Fruit fly (Drosophila melanogaster) whole organism, embryonic: ENCODE measurements around the gene CG4951.

Source experiments
- Antp ChIP-seq: fragments of 200-800 bp; sonication (Bioruptor generic); optimal IDR thresholded peaks from 3 replicates; lab custom pipeline; 2016; ENCODE audit warnings: missing biosample characterization, missing genetic modification characterization
- Atf6 ChIP-seq: fragments of 200-800 bp; sonication (Bioruptor generic); IDR thresholded peaks from 2 replicates; pipeline ENCODE4 v1.3.6; 2022; ENCODE audit warnings: missing biosample characterization, missing genetic modification characterization
- B-H2 ChIP-seq: fragments of 200-800 bp; sonication (Bioruptor generic); optimal IDR thresholded peaks from 2 replicates; lab custom pipeline; 2018; ENCODE audit warnings: missing biosample characterization, mild to moderate bottlenecking, missing genetic modification characterization
- Bteb2 ChIP-seq: fragments of 200-800 bp; sonication (Bioruptor generic); optimal IDR thresholded peaks from 2 replicates; lab custom pipeline; 2016; ENCODE audit warnings: missing biosample characterization, missing genetic modification characterization
- CG10147 ChIP-seq: fragments of 200-800 bp; sonication (Bioruptor generic); optimal IDR thresholded peaks from 2 replicates; lab custom pipeline; 2019; ENCODE audit warnings: missing biosample characterization, mild to moderate bottlenecking, missing genetic modification characterization, moderate library complexity
- CG10543 ChIP-seq: fragments of 200-800 bp; sonication (Bioruptor generic); optimal IDR thresholded peaks from 3 replicates; lab custom pipeline; 2017; ENCODE audit warnings: missing biosample characterization, mild to moderate bottlenecking, missing genetic modification characterization, moderate library complexity
- CG12391 ChIP-seq: fragments of 200-800 bp; sonication (Bioruptor generic); optimal IDR thresholded peaks from 3 replicates; lab custom pipeline; 2018; ENCODE audit warnings: missing biosample characterization, mild to moderate bottlenecking, missing genetic modification characterization, moderate library complexity
- CG13287 ChIP-seq: fragments of 200-800 bp; sonication (Bioruptor generic); IDR thresholded peaks from 2 replicates; pipeline ENCODE4 v1.3.6; 2022; ENCODE audit warnings: missing biosample characterization, missing genetic modification characterization; ENCODE audit not compliant: partially characterized antibody
- CG13624 ChIP-seq: fragments of 200-800 bp; sonication (Bioruptor generic); optimal IDR thresholded peaks from 2 replicates; lab custom pipeline; 2016; ENCODE audit warnings: missing biosample characterization, missing genetic modification characterization
- CG16815 ChIP-seq: fragments of 200-800 bp; sonication (Bioruptor generic); optimal IDR thresholded peaks from 3 replicates; lab custom pipeline; 2017; ENCODE audit warnings: missing biosample characterization, mild to moderate bottlenecking, missing genetic modification characterization
- CG1832 ChIP-seq: fragments of 200-800 bp; sonication (Bioruptor generic); optimal IDR thresholded peaks from 2 replicates; lab custom pipeline; 2017; ENCODE audit warnings: missing biosample characterization, mild to moderate bottlenecking, missing genetic modification characterization, inconsistent platforms
- CG3726 ChIP-seq: fragments of 200-800 bp; sonication (Bioruptor generic); IDR thresholded peaks from 3 replicates; pipeline ENCODE4, ENCODE4 v1.3.6; 2022; ENCODE audit warnings: missing biosample characterization, missing genetic modification characterization
- CG3847 ChIP-seq: fragments of 200-800 bp; sonication (Bioruptor generic); IDR thresholded peaks from 2 replicates; pipeline ENCODE4 v1.3.6; 2022; ENCODE audit warnings: missing biosample characterization, missing genetic modification characterization
- CG6813 ChIP-seq: fragments of 200-800 bp; sonication (Bioruptor generic); optimal IDR thresholded peaks from 2 replicates; lab custom pipeline; 2017; ENCODE audit warnings: missing biosample characterization, missing genetic modification characterization, mild to moderate bottlenecking, moderate library complexity, missing genetic modification reagents
- CG7987 ChIP-seq: fragments of 200-800 bp; sonication (Bioruptor generic); optimal IDR thresholded peaks from 2 replicates; lab custom pipeline; 2018; ENCODE audit warnings: missing biosample characterization, mild to moderate bottlenecking, missing genetic modification characterization, moderate library complexity
- CkIIα-i1 ChIP-seq: fragments of 200-800 bp; sonication (Bioruptor generic); IDR thresholded peaks from 2 replicates; pipeline ENCODE4 v1.3.6; 2022; ENCODE audit warnings: missing biosample characterization, missing genetic modification characterization
- D19A ChIP-seq: fragments of 200-800 bp; optimal IDR thresholded peaks from 3 replicates; lab custom pipeline; 2019; ENCODE audit warnings: missing biosample characterization, mild to moderate bottlenecking, missing genetic modification characterization, moderate library complexity
- Dek ChIP-seq: fragments of 200-800 bp; sonication (Bioruptor generic); optimal IDR thresholded peaks from 3 replicates; lab custom pipeline; 2019; ENCODE audit warnings: missing biosample characterization, mild to moderate bottlenecking, missing genetic modification characterization, moderate library complexity
- Fer2 ChIP-seq: fragments of 200-800 bp; sonication (Bioruptor generic); optimal IDR thresholded peaks from 2 replicates; lab custom pipeline; 2018; ENCODE audit warnings: missing biosample characterization, mild to moderate bottlenecking, missing genetic modification characterization, moderate library complexity
- Gsc ChIP-seq: fragments of 200-800 bp; sonication (Bioruptor generic); IDR thresholded peaks from 2 replicates; pipeline ENCODE4 v1.3.6; 2022; ENCODE audit warnings: missing biosample characterization, missing genetic modification characterization
- H2.0 ChIP-seq: fragments of 200-800 bp; sonication (Bioruptor generic); IDR thresholded peaks from 2 replicates; pipeline ENCODE4 v1.3.6; 2022; ENCODE audit warnings: missing biosample characterization, missing genetic modification characterization
- HLHmδ ChIP-seq: fragments of 200-800 bp; sonication (Bioruptor generic); optimal IDR thresholded peaks from 2 replicates; lab custom pipeline; 2018; ENCODE audit warnings: missing biosample characterization, mild to moderate bottlenecking, missing genetic modification characterization, moderate library complexity
- MTF-1 ChIP-seq: fragments of 200-800 bp; sonication (Bioruptor generic); optimal IDR thresholded peaks from 2 replicates; lab custom pipeline; 2018; ENCODE audit warnings: missing biosample characterization, mild to moderate bottlenecking, missing genetic modification characterization, borderline replicate concordance
- Mad ChIP-seq: fragments of 200-800 bp; sonication (Bioruptor generic); optimal IDR thresholded peaks from 2 replicates; lab custom pipeline; 2016; ENCODE audit warnings: missing biosample characterization, missing genetic modification characterization
- Mrtf ChIP-seq: fragments of 200-800 bp; sonication (Bioruptor generic); IDR thresholded peaks from 3 replicates; pipeline ENCODE4 v1.3.6; 2022; ENCODE audit warnings: missing biosample characterization, missing genetic modification characterization
- NC2α ChIP-seq: fragments of 200-800 bp; sonication (Bioruptor generic); optimal IDR thresholded peaks from 2 replicates; lab custom pipeline; 2016; ENCODE audit warnings: missing biosample characterization, missing genetic modification characterization
- Nf-YC ChIP-seq: fragments of 200-800 bp; optimal IDR thresholded peaks from 3 replicates; lab custom pipeline; 2019; ENCODE audit warnings: missing biosample characterization, mild to moderate bottlenecking, missing genetic modification characterization, moderate library complexity
- Optix ChIP-seq: fragments of 200-800 bp; sonication (Bioruptor generic); IDR thresholded peaks from 3 replicates; pipeline ENCODE4 v1.3.6; 2022; ENCODE audit warnings: missing biosample characterization, missing genetic modification characterization
- Sin3A ChIP-seq: fragments of >200 bp; optimal IDR thresholded peaks from 2 replicates; lab custom pipeline; 2018
- Sry-δ ChIP-seq: fragments of 200-800 bp; sonication (Bioruptor generic); optimal IDR thresholded peaks from 2 replicates; lab custom pipeline; 2016; ENCODE audit warnings: missing biosample characterization, missing genetic modification characterization
- ara ChIP-seq: fragments of 200-800 bp; sonication (Bioruptor generic); IDR thresholded peaks from 2 replicates; pipeline ENCODE4 v1.3.6; 2022; ENCODE audit warnings: missing biosample characterization, missing genetic modification characterization
- ato ChIP-seq: fragments of 200-800 bp; sonication (Bioruptor generic); IDR thresholded peaks from 2 replicates; pipeline ENCODE4 v1.3.6; 2022; ENCODE audit warnings: missing biosample characterization, missing genetic modification characterization; ENCODE audit not compliant: partially characterized antibody
- chinmo ChIP-seq: fragments of 200-800 bp; sonication (Bioruptor generic); IDR thresholded peaks from 4 replicates; pipeline ENCODE4 v1.3.6; 2022; ENCODE audit warnings: missing biosample characterization, missing genetic modification characterization; ENCODE audit not compliant: partially characterized antibody
- crol ChIP-seq: fragments of 200-800 bp; sonication (Bioruptor generic); IDR thresholded peaks from 2 replicates; pipeline ENCODE4 v1.3.6; 2022; ENCODE audit warnings: missing biosample characterization, missing genetic modification characterization
- danr ChIP-seq: fragments of 200-800 bp; sonication (Bioruptor generic); IDR thresholded peaks from 2 replicates; pipeline ENCODE4 v1.3.6; 2022; ENCODE audit warnings: missing biosample characterization, missing genetic modification characterization
- dimm ChIP-seq: fragments of 200-800 bp; sonication (Bioruptor generic); IDR thresholded peaks from 2 replicates; pipeline ENCODE4 v1.3.6; 2022; ENCODE audit warnings: missing biosample characterization, missing genetic modification characterization
- dm ChIP-seq: fragments of 200-800 bp; sonication (Bioruptor generic); optimal IDR thresholded peaks from 3 replicates; lab custom pipeline; 2016; ENCODE audit warnings: missing biosample characterization, missing genetic modification characterization
- fu2 ChIP-seq: fragments of 200-800 bp; sonication (Bioruptor generic); optimal IDR thresholded peaks from 2 replicates; lab custom pipeline; 2016; ENCODE audit warnings: missing biosample characterization, missing genetic modification characterization
- gcm ChIP-seq: fragments of 200-800 bp; sonication (Bioruptor generic); optimal IDR thresholded peaks from 2 replicates; lab custom pipeline; 2019; ENCODE audit warnings: missing biosample characterization, mild to moderate bottlenecking, missing genetic modification characterization, moderate library complexity
- insv ChIP-seq, 2 experiments: fragments of 200-800 bp; sonication (Bioruptor generic); optimal IDR thresholded peaks; 3 replicates each; lab custom pipeline; 2016 to 2018; ENCODE audit warnings: missing biosample characterization in 2 of 2, missing genetic modification characterization in 2 of 2
- jing ChIP-seq: fragments of 200-800 bp; sonication (Bioruptor generic); optimal IDR thresholded peaks from 2 replicates; lab custom pipeline; 2018; ENCODE audit warnings: missing biosample characterization, mild to moderate bottlenecking, missing genetic modification characterization
- org-1 ChIP-seq: fragments of 200-800 bp; sonication (Bioruptor generic); optimal IDR thresholded peaks from 2 replicates; lab custom pipeline; 2017; ENCODE audit warnings: missing biosample characterization, missing genetic modification characterization
- rib ChIP-seq: fragments of 200-800 bp; sonication (Bioruptor generic); IDR thresholded peaks from 2 replicates; pipeline ENCODE4 v1.3.6; 2022; ENCODE audit warnings: missing biosample characterization, missing genetic modification characterization
- trh ChIP-seq: fragments of 200-800 bp; sonication (Bioruptor generic); optimal IDR thresholded peaks from 2 replicates; lab custom pipeline; 2016; ENCODE audit warnings: missing biosample characterization, missing genetic modification characterization
- tup ChIP-seq: fragments of 200-800 bp; sonication (Bioruptor generic); optimal IDR thresholded peaks from 2 replicates; lab custom pipeline; 2016; ENCODE audit warnings: missing biosample characterization, mild to moderate bottlenecking, missing genetic modification characterization, moderate library complexity
- unc-4 ChIP-seq: fragments of 200-800 bp; sonication (Bioruptor generic); IDR thresholded peaks from 2 replicates; pipeline ENCODE4 v1.3.6; 2022; ENCODE audit warnings: missing biosample characterization, missing genetic modification characterization; ENCODE audit not compliant: partially characterized antibody
- vfl ChIP-seq: fragments of 200-800 bp; sonication (Bioruptor generic); optimal IDR thresholded peaks from 2 replicates; lab custom pipeline; 2016; ENCODE audit warnings: missing biosample characterization, missing genetic modification characterization
- vvl ChIP-seq: fragments of 200-800 bp; sonication (Bioruptor generic); IDR thresholded peaks from 2 replicates; pipeline ENCODE4 v1.3.6; 2022; ENCODE audit warnings: missing biosample characterization, missing genetic modification characterization
- wek ChIP-seq: fragments of 200-800 bp; sonication (Bioruptor generic); optimal IDR thresholded peaks from 3 replicates; lab custom pipeline; 2018; ENCODE audit warnings: missing biosample characterization, mild to moderate bottlenecking, missing genetic modification characterization, moderate library complexity

Gene CG4951

DNA sequence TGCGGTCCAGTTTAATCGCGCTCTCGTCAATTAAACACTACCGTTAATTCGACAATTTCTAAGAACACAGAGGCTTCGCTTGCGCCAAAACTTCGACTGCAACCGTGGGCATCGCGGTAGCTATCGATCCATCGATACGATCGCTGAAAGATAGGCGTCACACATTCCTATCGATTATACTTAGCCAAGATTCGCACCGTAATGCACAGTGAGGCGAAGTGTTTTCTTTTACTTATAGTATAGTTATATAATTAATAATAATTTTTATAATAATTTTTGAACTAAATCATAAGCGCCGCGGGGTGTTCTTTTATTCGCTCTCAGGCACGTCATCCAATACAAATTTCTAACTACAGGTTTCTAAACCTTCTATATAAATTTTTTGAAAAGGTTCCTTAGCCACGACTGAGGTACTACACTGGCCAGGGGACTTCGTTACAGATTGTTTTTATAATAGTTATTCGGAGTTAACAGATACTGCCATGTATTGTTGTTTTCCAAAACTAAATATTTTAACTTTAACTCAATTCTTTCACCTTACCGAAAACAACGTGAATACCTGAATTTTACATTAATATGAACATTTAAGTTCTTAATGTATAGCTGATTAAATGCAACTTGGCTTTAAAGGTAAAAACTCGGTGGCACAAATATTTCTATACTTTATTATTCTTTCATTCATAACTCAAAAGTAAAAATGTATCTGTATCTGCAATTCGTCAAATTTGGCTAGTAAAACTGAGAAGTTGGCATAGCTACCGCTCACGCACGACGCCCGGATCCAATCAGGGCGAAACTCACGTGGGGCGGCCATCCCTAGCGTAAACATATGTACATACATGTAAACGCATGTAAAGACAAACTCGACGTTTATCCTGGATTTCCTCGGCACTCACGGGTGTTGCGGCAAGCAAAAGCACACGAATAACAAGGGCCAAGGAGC, 15.9 kb downstream of the CG4951 start, which contains the start of the genes NSD and BOD1 (continued):
- TF ChIP-seq wek (no peak), danr (GFP tag; lab: Robert Waterston, UW) (peak; percentile 24; the same call in 1 of the 2 replicates), gcm (GFP tag; lab: Kevin White, UChicago) (no peak), jing (GFP tag; lab: Kevin White, UChicago) (no peak), CG3726 (GFP tag; lab: Robert Waterston, UW) (peak; percentile 50; the same call in 1 of the 3 replicates), Atf6 (no peak), tup (peak; percentile 14), MTF-1 (peak; percentile 61), Dek (tag; lab: Kevin White, UChicago) (peak; percentile 39), CG16815 (GFP tag; lab: Kevin White, UChicago) (peak; percentile 41), CG3847 (GFP tag; lab: Robert Waterston, UW) (peak; percentile 62), ato (GFP tag; lab: Robert Waterston, UW) (peak; percentile 96), D19A (tag; lab: Kevin White, UChicago) (no peak), chinmo (peak; percentile 91), CG13287 (peak; percentile 85), Sry-δ (GFP tag; lab: Kevin White, UChicago) (peak; percentile 88), Nf-YC (tag; lab: Kevin White, UChicago) (peak; percentile 2), dm (GFP tag; lab: Kevin White, UChicago) (peak; percentile 4), CG7987 (peak; percentile 20), B-H2 (GFP tag; lab: Kevin White, UChicago) (peak; percentile 27), CG10543 (GFP tag; lab: Kevin White, UChicago) (peak; percentile 5), Bteb2 (GFP tag; lab: Kevin White, UChicago) (no peak), HLHmδ (no peak), Gsc (GFP tag; lab: Robert Waterston, UW) (no peak), CG1832 (GFP tag; lab: Kevin White, UChicago) (no peak), Mrtf (GFP tag; lab: Robert Waterston, UW) (peak; percentile 40; the same call in 1 of the 3 replicates), CkIIα-i1 (GFP tag; lab: Robert Waterston, UW) (no peak), Antp (peak; percentile 24), insv (GFP tag; optimal IDR thresholded peaks at IDR 0.05; lab: Kevin White, UChicago) (no peak), fu2 (no peak), CG13624 (GFP tag; lab: Kevin White, UChicago) (peak; percentile 28), CG12391 (tag; lab: Kevin White, UChicago) (peak; percentile 48), CG10147 (GFP tag; lab: Kevin White, UChicago) (peak; percentile 25), CG6813 (GFP tag; lab: Kevin White, UChicago) (peak; percentile 21), trh (no peak), dimm (GFP tag; lab: Robert Waterston, UW) (no peak), unc-4 (GFP tag; lab: Robert Waterston, UW) (peak; percentile 80), Mad (GFP tag; lab: Kevin White, UChicago) (no peak), vvl (GFP tag; lab: Robert Waterston, UW) (peak; percentile 79), ara (peak; percentile 49), vfl (GFP tag; lab: Kevin White, UChicago) (no peak), org-1 (no peak), NC2α (GFP tag; lab: Kevin White, UChicago) (no peak), H2.0 (GFP tag; lab: Robert Waterston, UW) (peak; percentile 45), rib (GFP tag; lab: Robert Waterston, UW) (no peak), Optix (peak; percentile 55; the same call in 1 of the 3 replicates), Fer2 (peak; percentile 27), crol (peak; percentile 8; the same call in 1 of the 2 replicates), Sin3A (peak; percentile 5)
